Worm (Caenorhabditis elegans) whole organism, L3 larva: Measurements from ENCODE around the gene tre-2.

Experiments used
- R02D3.7 ChIP-seq: fragments of 150-350 bp; optimal IDR thresholded peaks from 2 replicates; lab custom pipeline; 2014; ENCODE audit warnings: missing biosample characterization, missing genetic modification characterization
- aly-2 ChIP-seq: fragments of 150-350 bp; optimal IDR thresholded peaks from 2 replicates; lab custom pipeline; 2014; ENCODE audit warnings: missing biosample characterization, missing genetic modification characterization
- ama-1 ChIP-seq: fragments of 150-350 bp; optimal IDR thresholded peaks from 2 replicates; lab custom pipeline; 2018
- ceh-16 ChIP-seq: sonication (generic microtip); optimal IDR thresholded peaks from 2 replicates; lab custom pipeline; 2017; ENCODE audit warnings: missing biosample characterization, missing genetic modification characterization
- ceh-28 ChIP-seq: fragments of 150-350 bp; optimal IDR thresholded peaks from 2 replicates; lab custom pipeline; 2014; ENCODE audit warnings: missing biosample characterization, missing genetic modification reagents, missing genetic modification characterization
- ceh-82 ChIP-seq: fragments of 150-350 bp; optimal IDR thresholded peaks from 2 replicates; lab custom pipeline; 2014; ENCODE audit warnings: missing biosample characterization, missing genetic modification characterization
- ceh-9 ChIP-seq: sonication (generic microtip); optimal IDR thresholded peaks from 2 replicates; lab custom pipeline; 2018; ENCODE audit warnings: missing biosample characterization, missing genetic modification characterization
- egl-27 ChIP-seq: sonication (generic microtip); optimal IDR thresholded peaks from 4 replicates; lab custom pipeline; 2017; ENCODE audit warnings: missing biosample characterization, missing genetic modification reagents, missing genetic modification characterization
- egl-5 ChIP-seq: fragments of 150-350 bp; optimal IDR thresholded peaks from 2 replicates; lab custom pipeline; 2017; ENCODE audit warnings: missing biosample characterization, missing genetic modification reagents, missing genetic modification characterization, inconsistent platforms
- elt-2 ChIP-seq: sonication (generic microtip); optimal IDR thresholded peaks from 2 replicates; lab custom pipeline; 2016; ENCODE audit warnings: missing genetic modification reagents, mild to moderate bottlenecking, missing genetic modification characterization, missing compliant biosample characterization
- elt-3 ChIP-seq, 3 experiments: fragments of 150-350 bp in 1 of 3; sonication (generic microtip) in 2 of 3; optimal IDR thresholded peaks; 2 replicates in 2 of 3; 4 replicates in 1 of 3; lab custom pipeline; 2014 to 2017; ENCODE audit warnings: missing biosample characterization in 3 of 3, missing genetic modification characterization in 3 of 3
- eor-1 ChIP-seq, 2 experiments: fragments of 150-350 bp; optimal IDR thresholded peaks; 2 replicates each; lab custom pipeline; 2014 to 2018; ENCODE audit warnings: missing biosample characterization in 2 of 2, missing genetic modification characterization in 2 of 2
- fkh-10 ChIP-seq: sonication (generic microtip); optimal IDR thresholded peaks from 2 replicates; lab custom pipeline; 2017; ENCODE audit warnings: missing biosample characterization, missing genetic modification reagents, missing genetic modification characterization
- fkh-2 ChIP-seq: fragments of 150-350 bp; optimal IDR thresholded peaks from 2 replicates; lab custom pipeline; 2014; ENCODE audit warnings: missing biosample characterization, missing genetic modification reagents, missing genetic modification characterization
- fos-1 ChIP-seq: fragments of 150-350 bp; optimal IDR thresholded peaks from 2 replicates; lab custom pipeline; 2014; ENCODE audit warnings: missing biosample characterization, missing genetic modification characterization
- hmg-11 ChIP-seq: sonication (generic microtip); optimal IDR thresholded peaks from 2 replicates; lab custom pipeline; 2016; ENCODE audit warnings: missing genetic modification characterization, missing compliant biosample characterization
- jun-1 ChIP-seq: fragments of 150-350 bp; optimal IDR thresholded peaks from 2 replicates; lab custom pipeline; 2014; ENCODE audit warnings: missing biosample characterization, missing genetic modification reagents, missing genetic modification characterization
- lin-15B ChIP-seq: fragments of 150-350 bp; optimal IDR thresholded peaks from 2 replicates; lab custom pipeline; 2014; ENCODE audit warnings: missing biosample characterization, missing genetic modification characterization
- lin-39 ChIP-seq: fragments of 150-350 bp; optimal IDR thresholded peaks from 2 replicates; lab custom pipeline; 2018; ENCODE audit warnings: missing biosample characterization, missing genetic modification reagents, missing genetic modification characterization
- lsy-12 ChIP-seq: sonication (generic microtip); optimal IDR thresholded peaks from 2 replicates; lab custom pipeline; 2016; ENCODE audit warnings: mild to moderate bottlenecking, missing genetic modification characterization, missing compliant biosample characterization
- mml-1 ChIP-seq: fragments of 150-350 bp; sonication (generic microtip); optimal IDR thresholded peaks from 3 replicates; lab custom pipeline; 2014; ENCODE audit warnings: missing biosample characterization, missing genetic modification characterization
- nfya-1 ChIP-seq: sonication (generic microtip); optimal IDR thresholded peaks from 2 replicates; lab custom pipeline; 2017; ENCODE audit warnings: missing genetic modification characterization, mild to moderate bottlenecking, missing compliant biosample characterization, antibody characterized with exemption, moderate library complexity; ENCODE audit not compliant: insufficient read depth
- nhr-11 ChIP-seq: fragments of 150-350 bp; optimal IDR thresholded peaks from 2 replicates; lab custom pipeline; 2014; ENCODE audit warnings: missing biosample characterization, missing genetic modification characterization
- nhr-12 ChIP-seq: fragments of 150-350 bp; optimal IDR thresholded peaks from 2 replicates; lab custom pipeline; 2014; ENCODE audit warnings: missing biosample characterization, missing genetic modification characterization
- nhr-237 ChIP-seq: fragments of 150-350 bp; optimal IDR thresholded peaks from 2 replicates; lab custom pipeline; 2014; ENCODE audit warnings: missing biosample characterization, missing genetic modification characterization
- nhr-25 ChIP-seq: sonication (generic microtip); optimal IDR thresholded peaks from 2 replicates; lab custom pipeline; 2017; ENCODE audit warnings: missing biosample characterization, missing genetic modification characterization
- nhr-28 ChIP-seq: fragments of 150-350 bp; optimal IDR thresholded peaks from 2 replicates; lab custom pipeline; 2014; ENCODE audit warnings: missing biosample characterization, missing genetic modification characterization
- nhr-43 ChIP-seq: sonication (generic microtip); optimal IDR thresholded peaks from 2 replicates; lab custom pipeline; 2016; ENCODE audit warnings: mild to moderate bottlenecking, missing genetic modification characterization, missing compliant biosample characterization; ENCODE audit not compliant: poor library complexity, severe bottlenecking
- nhr-76 ChIP-seq: fragments of 150-350 bp; sonication (generic microtip); optimal IDR thresholded peaks from 5 replicates; lab custom pipeline; 2014; ENCODE audit warnings: missing biosample characterization, missing genetic modification characterization
- nhr-77 ChIP-seq: fragments of 150-350 bp; optimal IDR thresholded peaks from 2 replicates; lab custom pipeline; 2014; ENCODE audit warnings: missing biosample characterization, missing genetic modification characterization
- pha-4 ChIP-seq: fragments of 150-350 bp; optimal IDR thresholded peaks from 2 replicates; lab custom pipeline; 2014; ENCODE audit warnings: missing biosample characterization, missing genetic modification reagents, missing genetic modification characterization
- pqm-1 ChIP-seq: fragments of 150-350 bp; optimal IDR thresholded peaks from 2 replicates; lab custom pipeline; 2017; ENCODE audit warnings: missing biosample characterization, missing genetic modification characterization, inconsistent platforms
- skn-1 ChIP-seq: fragments of 150-350 bp; optimal IDR thresholded peaks from 2 replicates; lab custom pipeline; 2014; ENCODE audit warnings: missing biosample characterization, missing genetic modification characterization
- tbx-2 ChIP-seq: sonication (generic microtip); optimal IDR thresholded peaks from 2 replicates; lab custom pipeline; 2016; ENCODE audit warnings: mild to moderate bottlenecking, missing genetic modification characterization, missing compliant biosample characterization
- unc-39 ChIP-seq: sonication (generic microtip); optimal IDR thresholded peaks from 4 replicates; lab custom pipeline; 2017; ENCODE audit warnings: missing biosample characterization, missing genetic modification characterization
- unc-62 ChIP-seq: fragments of 150-350 bp; sonication (generic microtip); optimal IDR thresholded peaks from 4 replicates; lab custom pipeline; 2014; ENCODE audit warnings: missing biosample characterization, missing genetic modification reagents, missing genetic modification characterization
- zag-1 ChIP-seq: fragments of 150-350 bp; optimal IDR thresholded peaks from 2 replicates; lab custom pipeline; 2014; ENCODE audit warnings: missing biosample characterization, missing genetic modification characterization

tre-2 gene

DNA sequence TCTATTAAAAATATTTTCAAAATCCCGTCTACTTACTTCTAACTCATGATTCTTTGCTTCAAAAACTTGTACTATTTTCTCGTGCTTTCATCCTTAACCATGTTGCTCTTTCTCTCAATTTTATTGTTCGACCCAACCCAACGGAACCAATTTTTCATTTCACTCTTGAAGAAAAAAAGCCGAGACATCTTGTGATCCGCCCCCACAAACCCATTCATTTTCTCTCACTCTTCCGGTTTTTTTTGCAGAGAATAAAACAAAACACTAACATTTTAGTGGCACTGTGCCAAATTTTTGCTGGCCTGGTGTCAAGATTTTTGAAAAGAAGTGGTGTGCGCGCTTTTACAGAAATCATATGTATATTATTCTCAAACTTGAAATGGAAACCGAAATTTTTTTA lies 46.5 kb downstream of the tre-2 start:
- TF ChIP-seq egl-5 (tag; lab: Kevin White, UChicago) (peak; percentile 12), nfya-1 (tag; lab: Kevin White, UChicago) (peak; percentile 25), mml-1 (tag; lab: Kevin White, UChicago) (no peak), lin-39 (tag; lab: Kevin White, UChicago) (peak; percentile 75)

DNA sequence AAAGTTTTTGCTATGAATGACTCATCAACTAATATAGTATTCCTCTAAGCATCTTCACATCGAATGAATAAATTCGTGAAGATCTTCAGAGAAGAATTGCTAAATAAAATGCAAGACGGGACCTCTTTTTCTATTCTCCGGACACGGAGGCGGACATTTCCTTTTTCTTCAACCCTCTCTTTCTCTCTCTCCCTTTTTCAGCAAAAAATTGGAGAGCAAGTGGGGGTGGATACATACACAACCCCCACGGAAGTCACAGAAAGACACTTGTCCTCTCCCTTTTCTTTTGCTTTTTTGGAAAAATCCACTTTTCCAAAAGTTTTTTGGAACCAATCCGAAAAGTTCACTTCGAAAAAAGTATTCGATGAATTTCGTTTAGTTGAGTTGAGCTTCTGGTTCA lies 48.5 kb downstream of the tre-2 start:
- no peak for TF ChIP-seq nhr-25 (tag; lab: Kevin White, UChicago)
- TF ChIP-seq aly-2 (tag; lab: Kevin White, UChicago): no peak
- TF ChIP-seq nhr-12: no peak
- TF ChIP-seq hmg-11 (tag; lab: Kevin White, UChicago): peak; percentile 31
- TF ChIP-seq pha-4 (tag; lab: Kevin White, UChicago): no peak
- TF ChIP-seq ceh-16 (tag; lab: Kevin White, UChicago): no peak
- TF ChIP-seq mml-1 (tag; lab: Kevin White, UChicago): no peak
- TF ChIP-seq eor-1 (tag; optimal IDR thresholded peaks at IDR 0.05; lab: Kevin White, UChicago): no peak
- no peak for TF ChIP-seq jun-1 (tag; lab: Kevin White, UChicago)
- peak; percentile 60 for TF ChIP-seq fkh-10 (GFP tag; lab: Kevin White, UChicago)
- no peak for TF ChIP-seq zag-1 (tag; lab: Kevin White, UChicago)
- TF ChIP-seq tbx-2 (tag; lab: Kevin White, UChicago): no peak
- peak; percentile 38 for TF ChIP-seq nfya-1 (tag; lab: Kevin White, UChicago)
- peak; percentile 17 for TF ChIP-seq lin-39 (tag; lab: Kevin White, UChicago)
- no peak for TF ChIP-seq nhr-237 (tag; lab: Kevin White, UChicago)
- TF ChIP-seq nhr-43: no peak
- TF ChIP-seq, all 47 proteins: peak for 4

DNA sequence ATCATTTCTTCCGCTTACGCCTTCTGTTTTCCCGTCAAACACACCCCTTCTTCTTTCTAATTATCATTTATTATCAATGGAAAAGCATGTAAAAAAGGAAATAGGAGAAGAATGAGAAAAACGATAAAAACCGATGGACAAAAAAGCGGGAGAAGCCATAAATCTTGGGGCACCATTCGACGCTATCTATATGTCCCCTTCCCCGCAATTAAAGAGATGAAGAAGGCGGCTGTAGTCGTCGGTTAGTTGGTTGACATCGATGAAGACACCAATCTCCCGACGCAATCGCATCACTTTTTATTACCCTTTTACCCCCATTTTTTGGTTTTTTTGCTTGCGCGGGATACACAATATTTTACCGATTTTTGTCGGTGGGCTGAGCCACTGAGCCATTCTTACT lies 49.6 kb downstream of the tre-2 start:
- TF ChIP-seq fkh-2 (tag; lab: Kevin White, UChicago) (no peak), nhr-28 (tag; lab: Kevin White, UChicago) (no peak), egl-5 (tag; lab: Kevin White, UChicago) (peak; percentile 56), lin-39 (tag; lab: Kevin White, UChicago) (peak; percentile 75)

DNA sequence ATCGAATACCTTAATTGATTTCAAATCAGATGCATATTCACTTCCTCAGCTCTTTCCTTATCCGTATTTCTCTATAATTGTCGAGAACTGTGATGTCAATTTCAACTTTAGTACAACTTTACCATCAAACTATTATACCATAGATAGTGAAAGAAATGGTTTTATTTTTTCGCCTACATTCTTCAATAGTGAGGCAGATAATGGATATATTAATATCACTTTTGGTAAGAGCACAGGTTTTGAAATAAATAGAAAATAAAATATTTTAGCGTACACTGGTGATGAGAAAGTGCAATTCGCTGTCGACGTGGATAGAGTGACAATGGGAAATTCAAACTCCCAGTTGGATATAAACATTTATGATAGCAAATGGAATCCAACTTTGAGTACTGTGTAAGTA lies 51.0 kb downstream of the tre-2 start:
- TF ChIP-seq nhr-25 (tag; lab: Kevin White, UChicago) (no peak), ceh-28 (tag; lab: Kevin White, UChicago) (no peak), jun-1 (tag; lab: Kevin White, UChicago) (no peak), skn-1 (no peak), egl-27 (tag; lab: Kevin White, UChicago) (no peak), unc-62 (GFP tag; lab: Kevin White, UChicago) (no peak), fkh-2 (tag; lab: Kevin White, UChicago) (no peak), tbx-2 (tag; lab: Kevin White, UChicago) (no peak), ceh-82 (tag; lab: Kevin White, UChicago) (no peak), ama-1 (lab: Kevin White, UChicago) (no peak), lin-15B (tag; lab: Kevin White, UChicago) (no peak), elt-3 (tag; optimal IDR thresholded peaks at IDR 0.05; lab: Kevin White, UChicago) (no peak), fos-1 (tag; lab: Kevin White, UChicago) (no peak), nhr-11 (tag; lab: Kevin White, UChicago) (no peak), unc-39 (tag; lab: Kevin White, UChicago) (no peak), ceh-9 (tag; lab: Kevin White, UChicago) (no peak), pha-4 (tag; lab: Kevin White, UChicago) (no peak), lsy-12 (no peak), pqm-1 (tag; lab: Kevin White, UChicago) (no peak), nhr-77 (tag; lab: Kevin White, UChicago) (no peak)

DNA sequence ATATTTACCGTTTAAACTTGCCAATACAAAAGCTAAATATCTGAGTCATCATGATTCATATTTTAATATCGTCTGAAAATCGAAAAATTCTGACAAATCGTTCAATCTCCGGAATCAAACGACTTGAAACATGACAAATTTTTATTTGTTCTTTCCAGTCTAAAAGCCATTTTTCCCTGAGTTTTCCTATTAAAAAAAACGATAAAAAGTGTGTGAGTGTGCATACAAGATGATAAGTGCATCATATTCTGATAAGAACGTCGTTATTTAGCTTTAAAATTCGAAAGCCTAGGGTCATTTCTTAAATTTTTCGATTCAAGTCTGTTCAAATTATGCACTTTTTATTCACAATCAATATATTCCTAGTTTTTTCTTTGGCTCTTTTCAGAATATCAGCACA lies 53.3 kb downstream of the tre-2 start, which contains the start of gene H20E11.1:
TSS of gene H20E11.1 (plus strand) at position 244 of the 400 bp plus-strand sequence.
- peak; percentile 89 for TF ChIP-seq pqm-1 (tag; lab: Kevin White, UChicago)
- peak; percentile 71 for TF ChIP-seq elt-2 (tag; lab: Kevin White, UChicago)
- no peak for TF ChIP-seq lin-39 (tag; lab: Kevin White, UChicago)
- no peak for TF ChIP-seq R02D3.7 (tag; lab: Kevin White, UChicago)
- no peak for TF ChIP-seq nhr-76 (tag; lab: Kevin White, UChicago)
- no peak for TF ChIP-seq nhr-77 (tag; lab: Kevin White, UChicago)
- no peak for TF ChIP-seq unc-62 (GFP tag; lab: Kevin White, UChicago)
- TF ChIP-seq, all 47 proteins: peak for 2
